1 fruit fly cellular context compared by ENCODE assay signal in genomic region chr3R:22596450-22596849, dm6.
TF ChIP-seq lines count a peak whose summit lies in the region.

No protein-coding gene starts in this region.

TF ChIP-seq in whole organism, embryonic, 481 proteins besides CTCF, POLR2A, EP300 and RAD21 (continued from another document and continues in another):
- TF ChIP-seq B-H2 (GFP tag; optimal IDR thresholded peaks at IDR 0.05; lab: Kevin White, UChicago) = no peak
- TF ChIP-seq chm (GFP tag; IDR thresholded peaks at IDR 0.05; lab: Robert Waterston, UW) = peak; percentile 61
- TF ChIP-seq dysf (GFP tag; IDR thresholded peaks at IDR 0.05; lab: Robert Waterston, UW) = no peak; the same call in 2 of the 3 replicates
- peak; percentile 38 for TF ChIP-seq grn (GFP tag; optimal IDR thresholded peaks at IDR 0.05; lab: Kevin White, UChicago)
- no peak for TF ChIP-seq btn (GFP tag; optimal IDR thresholded peaks at IDR 0.05; lab: Kevin White, UChicago)
- peak; percentile 26 for TF ChIP-seq CG6254 (GFP tag; optimal IDR thresholded peaks at IDR 0.05; lab: Kevin White, UChicago)
- TF ChIP-seq CG17612 (GFP tag; IDR thresholded peaks at IDR 0.05; lab: Robert Waterston, UW) = no peak
- TF ChIP-seq ase (GFP tag; IDR thresholded peaks at IDR 0.05; lab: Robert Waterston, UW) = peak; percentile 54; the same call in 1 of the 3 replicates
- TF ChIP-seq gem (tag; optimal IDR thresholded peaks at IDR 0.05; lab: Kevin White, UChicago) = peak; percentile 56
- no peak for TF ChIP-seq aop (GFP tag; IDR thresholded peaks at IDR 0.05; lab: Robert Waterston, UW)
- peak; percentile 5 for TF ChIP-seq D19A (tag; optimal IDR thresholded peaks at IDR 0.05; lab: Kevin White, UChicago)
- TF ChIP-seq cato (GFP tag; optimal IDR thresholded peaks at IDR 0.05; lab: Kevin White, UChicago; ENCODE audit: borderline replicate concordance) = no peak
- TF ChIP-seq caup (GFP tag; optimal IDR thresholded peaks at IDR 0.05; lab: Kevin White, UChicago; ENCODE audit: severe bottlenecking) = peak; percentile 62
- no peak for TF ChIP-seq Sox100B (GFP tag; optimal IDR thresholded peaks at IDR 0.05; lab: Kevin White, UChicago)
- TF ChIP-seq abd-A (tag; optimal IDR thresholded peaks at IDR 0.05; lab: Kevin White, UChicago) = no peak
- TF ChIP-seq twi (tag; optimal IDR thresholded peaks at IDR 0.05; lab: Kevin White, UChicago) = no peak
- peak; percentile 30 for TF ChIP-seq CG14965 (GFP tag; optimal IDR thresholded peaks at IDR 0.05; lab: Kevin White, UChicago; ENCODE audit: borderline replicate concordance)
- TF ChIP-seq otp (GFP tag; IDR thresholded peaks at IDR 0.05; lab: Robert Waterston, UW) = peak; percentile 74; the same call in 2 of the 3 replicates
- no peak for TF ChIP-seq CG7372 (GFP tag; IDR thresholded peaks at IDR 0.05; lab: Robert Waterston, UW)
- no peak for TF ChIP-seq jing (GFP tag; optimal IDR thresholded peaks at IDR 0.05; lab: Kevin White, UChicago)
- no peak; the same call in 1 of the 2 replicates for TF ChIP-seq CG14441 (GFP tag; IDR thresholded peaks at IDR 0.05; lab: Robert Waterston, UW)
- TF ChIP-seq CG11504 (tag; optimal IDR thresholded peaks at IDR 0.05; lab: Kevin White, UChicago) = peak; percentile 15
- TF ChIP-seq gt (GFP tag; IDR thresholded peaks at IDR 0.05; lab: Robert Waterston, UW) = no peak
- no peak for TF ChIP-seq CG31388 (GFP tag; optimal IDR thresholded peaks at IDR 0.05; lab: Kevin White, UChicago)
- peak; percentile 44 for TF ChIP-seq CG11723 (GFP tag; optimal IDR thresholded peaks at IDR 0.05; lab: Kevin White, UChicago)
- peak; percentile 11 for TF ChIP-seq Bdp1 (GFP tag; optimal IDR thresholded peaks at IDR 0.05; lab: Kevin White, UChicago)
- peak; percentile 29 for TF ChIP-seq CG18619 (GFP tag; optimal IDR thresholded peaks at IDR 0.05; lab: Kevin White, UChicago)
- TF ChIP-seq pfk (GFP tag; optimal IDR thresholded peaks at IDR 0.05; lab: Kevin White, UChicago) = peak; percentile 18
- no peak for TF ChIP-seq Dp (GFP tag; optimal IDR thresholded peaks at IDR 0.05; lab: Kevin White, UChicago)
- TF ChIP-seq H15 (GFP tag; IDR thresholded peaks at IDR 0.05; lab: Robert Waterston, UW) = no peak
- TF ChIP-seq NK7.1 (GFP tag; optimal IDR thresholded peaks at IDR 0.05; lab: Kevin White, UChicago) = no peak
- peak; percentile 10 for TF ChIP-seq CG8924 (tag; optimal IDR thresholded peaks at IDR 0.05; lab: Kevin White, UChicago)
- no peak for TF ChIP-seq pan (optimal IDR thresholded peaks at IDR 0.05; lab: Kevin White, UChicago)
- no peak for TF ChIP-seq pan (GFP tag; optimal IDR thresholded peaks at IDR 0.05 in 1 of 2, IDR thresholded peaks at IDR 0.05 in 1 of 2)
- TF ChIP-seq gcm2 (GFP tag; optimal IDR thresholded peaks at IDR 0.05; lab: Kevin White, UChicago) = no peak
- no peak for TF ChIP-seq CG12299 (tag; optimal IDR thresholded peaks at IDR 0.05; lab: Kevin White, UChicago)
- TF ChIP-seq sqz (GFP tag; optimal IDR thresholded peaks at IDR 0.05; lab: Kevin White, UChicago) = no peak
- TF ChIP-seq Doc2 (GFP tag; IDR thresholded peaks at IDR 0.05; lab: Robert Waterston, UW) = no peak
- no peak for TF ChIP-seq bbx (GFP tag; IDR thresholded peaks at IDR 0.05; lab: Robert Waterston, UW; ENCODE audit: partially characterized antibody)
- peak; percentile 26 for TF ChIP-seq CoRest (tag; optimal IDR thresholded peaks at IDR 0.05; lab: Kevin White, UChicago)
- TF ChIP-seq jigr1 (GFP tag; IDR thresholded peaks at IDR 0.05; lab: Robert Waterston, UW) = no peak
- peak; percentile 77 for TF ChIP-seq CG11398 (GFP tag; optimal IDR thresholded peaks at IDR 0.05; lab: Kevin White, UChicago)
- peak; percentile 11 for TF ChIP-seq NfI (GFP tag; optimal IDR thresholded peaks at IDR 0.05; lab: Kevin White, UChicago)
- no peak for TF ChIP-seq Hr3 (GFP tag; optimal IDR thresholded peaks at IDR 0.05; lab: Kevin White, UChicago)
- TF ChIP-seq her (GFP tag; optimal IDR thresholded peaks at IDR 0.05; lab: Kevin White, UChicago) = peak; percentile 29
- no peak for TF ChIP-seq Kr (GFP tag; optimal IDR thresholded peaks at IDR 0.05; lab: Kevin White, UChicago)
- TF ChIP-seq MTF-1 (GFP tag; optimal IDR thresholded peaks at IDR 0.05; lab: Kevin White, UChicago; ENCODE audit: borderline replicate concordance) = peak; percentile 70
- no peak for TF ChIP-seq Hey (tag; optimal IDR thresholded peaks at IDR 0.05; lab: Kevin White, UChicago)
- no peak for TF ChIP-seq croc (GFP tag; conservative IDR thresholded peaks at IDR 0.05; lab: Robert Waterston, UW)
- TF ChIP-seq Scr (GFP tag; IDR thresholded peaks at IDR 0.05; lab: Robert Waterston, UW; ENCODE audit: partially characterized antibody) = no peak
- no peak for TF ChIP-seq vnd (GFP tag; IDR thresholded peaks at IDR 0.05; lab: Robert Waterston, UW; ENCODE audit: partially characterized antibody)
- peak; percentile 59; the same call in 1 of the 2 replicates for TF ChIP-seq HLH3B (GFP tag; IDR thresholded peaks at IDR 0.05; lab: Robert Waterston, UW)
- no peak for TF ChIP-seq pb (GFP tag; optimal IDR thresholded peaks at IDR 0.05; lab: Kevin White, UChicago)
- TF ChIP-seq CG6813 (GFP tag; optimal IDR thresholded peaks at IDR 0.05; lab: Kevin White, UChicago) = peak; percentile 62
- TF ChIP-seq CG12219 (GFP tag; optimal IDR thresholded peaks at IDR 0.05; lab: Kevin White, UChicago) = peak; percentile 39
- peak; percentile 56 for TF ChIP-seq ara (GFP tag; IDR thresholded peaks at IDR 0.05; lab: Robert Waterston, UW)
- no peak for TF ChIP-seq D19B (GFP tag; optimal IDR thresholded peaks at IDR 0.05; lab: Kevin White, UChicago)
- peak; percentile 12 for TF ChIP-seq scrt (GFP tag; optimal IDR thresholded peaks at IDR 0.05; lab: Kevin White, UChicago)
- no peak for TF ChIP-seq Dip3 (GFP tag; optimal IDR thresholded peaks at IDR 0.05; lab: Kevin White, UChicago)
- peak; percentile 9 for TF ChIP-seq CG10274 (GFP tag; optimal IDR thresholded peaks at IDR 0.05; lab: Kevin White, UChicago)
- TF ChIP-seq CG2202 (tag; optimal IDR thresholded peaks at IDR 0.05; lab: Kevin White, UChicago) = peak; percentile 61
- TF ChIP-seq Bteb2 (GFP tag; optimal IDR thresholded peaks at IDR 0.05; lab: Kevin White, UChicago) = no peak
- no peak for TF ChIP-seq CG9215 (GFP tag; IDR thresholded peaks at IDR 0.05; lab: Robert Waterston, UW)
- peak; percentile 32 for TF ChIP-seq NC2α (GFP tag; optimal IDR thresholded peaks at IDR 0.05; lab: Kevin White, UChicago)
- no peak for TF ChIP-seq repo (GFP tag; optimal IDR thresholded peaks at IDR 0.05; lab: Kevin White, UChicago)
- no peak for TF ChIP-seq Rfx (GFP tag; IDR thresholded peaks at IDR 0.05; lab: Robert Waterston, UW)
- no peak for TF ChIP-seq zen2 (GFP tag; IDR thresholded peaks at IDR 0.05; lab: Robert Waterston, UW; ENCODE audit: partially characterized antibody)
- TF ChIP-seq CG6854 (GFP tag; optimal IDR thresholded peaks at IDR 0.05; lab: Kevin White, UChicago) = no peak
- TF ChIP-seq Pdp1 (GFP tag; optimal IDR thresholded peaks at IDR 0.05; lab: Kevin White, UChicago) = peak; percentile 15 to 38
- no peak for TF ChIP-seq CG12155 (GFP tag; optimal IDR thresholded peaks at IDR 0.05; lab: Kevin White, UChicago)
- peak; percentile 50 for TF ChIP-seq Mes4 (GFP tag; optimal IDR thresholded peaks at IDR 0.05; lab: Kevin White, UChicago)
- no peak for TF ChIP-seq insv (GFP tag; optimal IDR thresholded peaks at IDR 0.05; lab: Kevin White, UChicago)
- TF ChIP-seq sd (tag; optimal IDR thresholded peaks at IDR 0.05; lab: Kevin White, UChicago) = peak; percentile 31
- TF ChIP-seq ERR (GFP tag; optimal IDR thresholded peaks at IDR 0.05; lab: Kevin White, UChicago) = peak; percentile 1
- TF ChIP-seq pum (GFP tag; optimal IDR thresholded peaks at IDR 0.05; lab: Kevin White, UChicago) = no peak
- TF ChIP-seq row (GFP tag; IDR thresholded peaks at IDR 0.05; lab: Robert Waterston, UW) = peak; percentile 21; the same call in 1 of the 3 replicates
- no peak for TF ChIP-seq CG8478 (optimal IDR thresholded peaks at IDR 0.05; lab: Kevin White, UChicago)
- no peak for TF ChIP-seq eve (GFP tag; optimal IDR thresholded peaks at IDR 0.05; lab: Kevin White, UChicago)
- TF ChIP-seq B-H1 (GFP tag; IDR thresholded peaks at IDR 0.05; lab: Robert Waterston, UW) = peak; percentile 38; the same call in 1 of the 3 replicates
- TF ChIP-seq CG15479 (GFP tag; optimal IDR thresholded peaks at IDR 0.05; lab: Kevin White, UChicago) = no peak
- TF ChIP-seq az2 (GFP tag; optimal IDR thresholded peaks at IDR 0.05; lab: Kevin White, UChicago) = no peak
- no peak for TF ChIP-seq CG14860 (GFP tag; IDR thresholded peaks at IDR 0.05; lab: Robert Waterston, UW; ENCODE audit: partially characterized antibody)
- peak; percentile 18 for TF ChIP-seq Jarid2 (GFP tag; optimal IDR thresholded peaks at IDR 0.05; lab: Kevin White, UChicago)
- no peak for TF ChIP-seq br (optimal IDR thresholded peaks at IDR 0.05; lab: Kevin White, UChicago)
- TF ChIP-seq so (GFP tag; IDR thresholded peaks at IDR 0.05; lab: Robert Waterston, UW) = peak; percentile 66; the same call in 2 of the 3 replicates
- TF ChIP-seq HLH4C (GFP tag; IDR thresholded peaks at IDR 0.05; lab: Robert Waterston, UW; ENCODE audit: partially characterized antibody) = no peak
- TF ChIP-seq dimm (GFP tag; IDR thresholded peaks at IDR 0.05; lab: Robert Waterston, UW) = no peak
- no peak for TF ChIP-seq dan (GFP tag; IDR thresholded peaks at IDR 0.05; lab: Robert Waterston, UW)
- peak; percentile 44 for TF ChIP-seq CG8089 (GFP tag; optimal IDR thresholded peaks at IDR 0.05; lab: Kevin White, UChicago)
- no peak for TF ChIP-seq CG10431 (GFP tag; optimal IDR thresholded peaks at IDR 0.05; lab: Kevin White, UChicago)
- peak; percentile 56 for TF ChIP-seq CG33557 (GFP tag; optimal IDR thresholded peaks at IDR 0.05; lab: Kevin White, UChicago)
- no peak for TF ChIP-seq Neu2 (GFP tag; optimal IDR thresholded peaks at IDR 0.05; lab: Kevin White, UChicago; ENCODE audit: borderline replicate concordance)
- TF ChIP-seq kay (GFP tag; optimal IDR thresholded peaks at IDR 0.05; lab: Kevin White, UChicago) = no peak
- TF ChIP-seq lilli (GFP tag; optimal IDR thresholded peaks at IDR 0.05; lab: Kevin White, UChicago) = no peak
- no peak for TF ChIP-seq CG17186 (GFP tag; optimal IDR thresholded peaks at IDR 0.05; lab: Kevin White, UChicago)
- TF ChIP-seq CG3407 (GFP tag; optimal IDR thresholded peaks at IDR 0.05; lab: Kevin White, UChicago) = peak; percentile 66
- TF ChIP-seq CG17829 (tag; optimal IDR thresholded peaks at IDR 0.05; lab: Kevin White, UChicago) = no peak
- no peak for TF ChIP-seq crp (GFP tag; optimal IDR thresholded peaks at IDR 0.05; lab: Kevin White, UChicago)
- TF ChIP-seq ab (GFP tag; optimal IDR thresholded peaks at IDR 0.05; lab: Kevin White, UChicago) = no peak
- TF ChIP-seq nmo (GFP tag; optimal IDR thresholded peaks at IDR 0.05; lab: Kevin White, UChicago) = no peak
- no peak for TF ChIP-seq pros (GFP tag; optimal IDR thresholded peaks at IDR 0.05; lab: Kevin White, UChicago)
- no peak for TF ChIP-seq Dip2 (GFP tag; IDR thresholded peaks at IDR 0.05; lab: Robert Waterston, UW)
- TF ChIP-seq Bgb (GFP tag; IDR thresholded peaks at IDR 0.05; lab: Robert Waterston, UW; ENCODE audit: partially characterized antibody) = no peak
- peak; percentile 2 for TF ChIP-seq dm (GFP tag; optimal IDR thresholded peaks at IDR 0.05; lab: Kevin White, UChicago)
- TF ChIP-seq Ets65A (GFP tag; lab: Kevin White, UChicago) = no peak
- TF ChIP-seq CG6791 (GFP tag; IDR thresholded peaks at IDR 0.05; lab: Robert Waterston, UW; ENCODE audit: partially characterized antibody) = no peak
- TF ChIP-seq CG11456 (GFP tag; IDR thresholded peaks at IDR 0.05; lab: Robert Waterston, UW) = 0 out of 3 replicates have a peak, but pooled peaks have one; percentile 35
- TF ChIP-seq nerfin-2 (GFP tag; IDR thresholded peaks at IDR 0.05; lab: Robert Waterston, UW; ENCODE audit: partially characterized antibody) = no peak
- TF ChIP-seq E2f1 (GFP tag; IDR thresholded peaks at IDR 0.05; lab: Robert Waterston, UW) = no peak
- TF ChIP-seq cwo (GFP tag; optimal IDR thresholded peaks at IDR 0.05; lab: Kevin White, UChicago) = no peak
- peak; percentile 3 for TF ChIP-seq Dad (GFP tag; optimal IDR thresholded peaks at IDR 0.05; lab: Kevin White, UChicago)
- no peak for TF ChIP-seq CG3065 (GFP tag; optimal IDR thresholded peaks at IDR 0.05; lab: Kevin White, UChicago)
- no peak for TF ChIP-seq yki (optimal IDR thresholded peaks at IDR 0.05; lab: Kevin White, UChicago)
- TF ChIP-seq CG33213 (GFP tag; optimal IDR thresholded peaks at IDR 0.05; lab: Kevin White, UChicago) = peak; percentile 31
- TF ChIP-seq tll (GFP tag; optimal IDR thresholded peaks at IDR 0.05; lab: Kevin White, UChicago) = no peak
- TF ChIP-seq Lim3 (GFP tag; IDR thresholded peaks at IDR 0.05; lab: Robert Waterston, UW) = no peak
- no peak for TF ChIP-seq ac (GFP tag; optimal IDR thresholded peaks at IDR 0.05; lab: Kevin White, UChicago)
- TF ChIP-seq CG18011 (GFP tag; optimal IDR thresholded peaks at IDR 0.05; lab: Kevin White, UChicago) = no peak
- no peak for TF ChIP-seq run (tag; optimal IDR thresholded peaks at IDR 0.05; lab: Kevin White, UChicago)
- TF ChIP-seq CG13775 (GFP tag; optimal IDR thresholded peaks at IDR 0.05; lab: Kevin White, UChicago) = no peak
- no peak for TF ChIP-seq CG1832 (GFP tag; optimal IDR thresholded peaks at IDR 0.05; lab: Kevin White, UChicago)
- TF ChIP-seq gce (GFP tag; IDR thresholded peaks at IDR 0.05; lab: Robert Waterston, UW) = peak; percentile 75
- peak; percentile 48 for TF ChIP-seq CHES-1-like (GFP tag; optimal IDR thresholded peaks at IDR 0.05; lab: Kevin White, UChicago)
- peak; percentile 33 for TF ChIP-seq CG15269 (tag; optimal IDR thresholded peaks at IDR 0.05; lab: Kevin White, UChicago)
- peak; percentile 73; the same call in 2 of the 3 replicates for TF ChIP-seq CG11695 (GFP tag; IDR thresholded peaks at IDR 0.05; lab: Robert Waterston, UW)
- TF ChIP-seq CG9437 (GFP tag; optimal IDR thresholded peaks at IDR 0.05; lab: Kevin White, UChicago) = no peak
- TF ChIP-seq wdn (GFP tag; IDR thresholded peaks at IDR 0.05; lab: Robert Waterston, UW) = no peak
- TF ChIP-seq CG16815 (GFP tag; optimal IDR thresholded peaks at IDR 0.05; lab: Kevin White, UChicago) = no peak
- no peak for TF ChIP-seq hb (GFP tag; IDR thresholded peaks at IDR 0.05; lab: Robert Waterston, UW; ENCODE audit: partially characterized antibody)
- TF ChIP-seq chinmo (GFP tag; IDR thresholded peaks at IDR 0.05; lab: Robert Waterston, UW; ENCODE audit: partially characterized antibody) = 0 out of 4 replicates have a peak, but pooled peaks have one; percentile 37
- no peak for TF ChIP-seq unc-4 (GFP tag; IDR thresholded peaks at IDR 0.05; lab: Robert Waterston, UW; ENCODE audit: partially characterized antibody)
- TF ChIP-seq ttk (GFP tag; IDR thresholded peaks at IDR 0.05; lab: Robert Waterston, UW) = no peak
- TF ChIP-seq Elba2 (GFP tag; optimal IDR thresholded peaks at IDR 0.05; lab: Kevin White, UChicago) = no peak
